Worm (Caenorhabditis elegans) whole organism, L4/young adult: ENCODE results near the gene cyp-33D1.

Experiments
- dao-5 ChIP-seq: sonication (generic microtip); optimal IDR thresholded peaks from 2 replicates; lab custom pipeline; 2016; ENCODE audit warnings: missing genotype, missing genetic modification characterization, moderate library complexity, missing compliant biosample characterization
- him-1 ChIP-seq: sonication (generic microtip); optimal IDR thresholded peaks from 2 replicates; lab custom pipeline; 2016; ENCODE audit warnings: missing genotype, missing genetic modification reagents, missing genetic modification characterization, missing compliant biosample characterization

- TF ChIP-seq him-1 (tag; lab: Kevin White, UChicago) (no peak), dao-5 (tag; lab: Kevin White, UChicago) (no peak)
These were observed 26.9 kb downstream of the cyp-33D1 start, which contains the start of gene F10A3.4 for ce11 chrV:16148805-16149204.
